Worm (Caenorhabditis elegans): ENCODE measurements around the gene cpr-6.

DNA sequence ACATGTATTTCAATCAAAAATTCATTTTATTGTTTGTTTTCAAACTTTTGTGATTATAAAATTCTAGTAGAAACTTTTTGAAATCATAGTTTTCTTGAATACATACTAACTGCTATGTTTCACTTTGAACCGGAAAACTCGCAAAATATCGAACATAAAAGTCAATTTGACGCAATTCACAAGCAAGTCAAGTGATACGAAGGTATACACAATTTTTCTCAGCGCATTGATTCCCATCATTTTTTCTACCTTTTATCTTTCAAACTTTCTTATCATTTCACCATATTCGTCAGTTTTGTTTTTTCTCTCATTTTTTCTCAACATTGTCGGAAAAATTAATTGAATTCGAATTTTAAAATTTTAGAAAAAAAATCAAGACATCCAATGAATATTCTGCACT is 48.2 kb downstream of the cpr-6 start, which contains the start of gene nhr-173:
- TF ChIP-seq ceh-13 (GFP tag; optimal IDR thresholded peaks at IDR 0.05) (no peak), ama-1 (optimal IDR thresholded peaks at IDR 0.05) (no peak)

Measured in whole organism, early embryonic.